Worm (Caenorhabditis elegans) whole organism, L3 larva: ENCODE measurements around the gene nlp-41.

Experiments used
- R02D3.7 ChIP-seq: fragments of 150-350 bp; optimal IDR thresholded peaks from 2 replicates; lab custom pipeline; 2014; ENCODE audit warnings: missing biosample characterization, missing genetic modification characterization
- ZK546.5 ChIP-seq: sonication (generic microtip); optimal IDR thresholded peaks from 2 replicates; lab custom pipeline; 2017; ENCODE audit warnings: missing biosample characterization, missing genetic modification characterization
- ama-1 ChIP-seq: fragments of 150-350 bp; optimal IDR thresholded peaks from 2 replicates; lab custom pipeline; 2018
- ceh-16 ChIP-seq: sonication (generic microtip); optimal IDR thresholded peaks from 2 replicates; lab custom pipeline; 2017; ENCODE audit warnings: missing biosample characterization, missing genetic modification characterization
- ceh-28 ChIP-seq: fragments of 150-350 bp; optimal IDR thresholded peaks from 2 replicates; lab custom pipeline; 2014; ENCODE audit warnings: missing biosample characterization, missing genetic modification reagents, missing genetic modification characterization
- ceh-82 ChIP-seq: fragments of 150-350 bp; optimal IDR thresholded peaks from 2 replicates; lab custom pipeline; 2014; ENCODE audit warnings: missing biosample characterization, missing genetic modification characterization
- daf-12 ChIP-seq: fragments of 150-350 bp; optimal IDR thresholded peaks from 2 replicates; lab custom pipeline; 2014; ENCODE audit warnings: missing biosample characterization, missing genetic modification reagents, missing genetic modification characterization
- egl-27 ChIP-seq: sonication (generic microtip); optimal IDR thresholded peaks from 4 replicates; lab custom pipeline; 2017; ENCODE audit warnings: missing biosample characterization, missing genetic modification reagents, missing genetic modification characterization
- egl-5 ChIP-seq: fragments of 150-350 bp; optimal IDR thresholded peaks from 2 replicates; lab custom pipeline; 2017; ENCODE audit warnings: missing biosample characterization, missing genetic modification reagents, missing genetic modification characterization, inconsistent platforms
- elt-2 ChIP-seq: sonication (generic microtip); optimal IDR thresholded peaks from 2 replicates; lab custom pipeline; 2016; ENCODE audit warnings: missing genetic modification reagents, mild to moderate bottlenecking, missing genetic modification characterization, missing compliant biosample characterization
- elt-3 ChIP-seq, 3 experiments: fragments of 150-350 bp in 1 of 3; sonication (generic microtip) in 2 of 3; optimal IDR thresholded peaks; 2 replicates in 2 of 3; 4 replicates in 1 of 3; lab custom pipeline; 2014 to 2017; ENCODE audit warnings: missing biosample characterization in 3 of 3, missing genetic modification characterization in 3 of 3
- eor-1 ChIP-seq, 2 experiments: fragments of 150-350 bp; optimal IDR thresholded peaks; 2 replicates each; lab custom pipeline; 2014 to 2018; ENCODE audit warnings: missing biosample characterization in 2 of 2, missing genetic modification characterization in 2 of 2
- fkh-10 ChIP-seq: sonication (generic microtip); optimal IDR thresholded peaks from 2 replicates; lab custom pipeline; 2017; ENCODE audit warnings: missing biosample characterization, missing genetic modification reagents, missing genetic modification characterization
- fkh-2 ChIP-seq: fragments of 150-350 bp; optimal IDR thresholded peaks from 2 replicates; lab custom pipeline; 2014; ENCODE audit warnings: missing biosample characterization, missing genetic modification reagents, missing genetic modification characterization
- fos-1 ChIP-seq: fragments of 150-350 bp; optimal IDR thresholded peaks from 2 replicates; lab custom pipeline; 2014; ENCODE audit warnings: missing biosample characterization, missing genetic modification characterization
- hmg-11 ChIP-seq: sonication (generic microtip); optimal IDR thresholded peaks from 2 replicates; lab custom pipeline; 2016; ENCODE audit warnings: missing genetic modification characterization, missing compliant biosample characterization
- jun-1 ChIP-seq: fragments of 150-350 bp; optimal IDR thresholded peaks from 2 replicates; lab custom pipeline; 2014; ENCODE audit warnings: missing biosample characterization, missing genetic modification reagents, missing genetic modification characterization
- lin-15B ChIP-seq: fragments of 150-350 bp; optimal IDR thresholded peaks from 2 replicates; lab custom pipeline; 2014; ENCODE audit warnings: missing biosample characterization, missing genetic modification characterization
- lin-39 ChIP-seq: fragments of 150-350 bp; optimal IDR thresholded peaks from 2 replicates; lab custom pipeline; 2018; ENCODE audit warnings: missing biosample characterization, missing genetic modification reagents, missing genetic modification characterization
- lsy-12 ChIP-seq: sonication (generic microtip); optimal IDR thresholded peaks from 2 replicates; lab custom pipeline; 2016; ENCODE audit warnings: mild to moderate bottlenecking, missing genetic modification characterization, missing compliant biosample characterization
- mdl-1 ChIP-seq: fragments of 150-350 bp; optimal IDR thresholded peaks from 2 replicates; lab custom pipeline; 2014; ENCODE audit warnings: missing biosample characterization, missing genetic modification characterization
- nfya-1 ChIP-seq: sonication (generic microtip); optimal IDR thresholded peaks from 2 replicates; lab custom pipeline; 2017; ENCODE audit warnings: missing genetic modification characterization, mild to moderate bottlenecking, missing compliant biosample characterization, antibody characterized with exemption, moderate library complexity; ENCODE audit not compliant: insufficient read depth
- nhr-11 ChIP-seq: fragments of 150-350 bp; optimal IDR thresholded peaks from 2 replicates; lab custom pipeline; 2014; ENCODE audit warnings: missing biosample characterization, missing genetic modification characterization
- nhr-12 ChIP-seq: fragments of 150-350 bp; optimal IDR thresholded peaks from 2 replicates; lab custom pipeline; 2014; ENCODE audit warnings: missing biosample characterization, missing genetic modification characterization
- nhr-23 ChIP-seq: fragments of 150-350 bp; optimal IDR thresholded peaks from 2 replicates; lab custom pipeline; 2014; ENCODE audit warnings: missing biosample characterization, missing genetic modification reagents, missing genetic modification characterization
- nhr-237 ChIP-seq: fragments of 150-350 bp; optimal IDR thresholded peaks from 2 replicates; lab custom pipeline; 2014; ENCODE audit warnings: missing biosample characterization, missing genetic modification characterization
- nhr-25 ChIP-seq: sonication (generic microtip); optimal IDR thresholded peaks from 2 replicates; lab custom pipeline; 2017; ENCODE audit warnings: missing biosample characterization, missing genetic modification characterization
- nhr-43 ChIP-seq: sonication (generic microtip); optimal IDR thresholded peaks from 2 replicates; lab custom pipeline; 2016; ENCODE audit warnings: mild to moderate bottlenecking, missing genetic modification characterization, missing compliant biosample characterization; ENCODE audit not compliant: poor library complexity, severe bottlenecking
- nhr-67 ChIP-seq: fragments of 150-350 bp; optimal IDR thresholded peaks from 2 replicates; lab custom pipeline; 2014; ENCODE audit warnings: missing biosample characterization, missing genetic modification characterization
- nhr-77 ChIP-seq: fragments of 150-350 bp; optimal IDR thresholded peaks from 2 replicates; lab custom pipeline; 2014; ENCODE audit warnings: missing biosample characterization, missing genetic modification characterization
- pha-4 ChIP-seq: fragments of 150-350 bp; optimal IDR thresholded peaks from 2 replicates; lab custom pipeline; 2014; ENCODE audit warnings: missing biosample characterization, missing genetic modification reagents, missing genetic modification characterization
- pqm-1 ChIP-seq: fragments of 150-350 bp; optimal IDR thresholded peaks from 2 replicates; lab custom pipeline; 2017; ENCODE audit warnings: missing biosample characterization, missing genetic modification characterization, inconsistent platforms
- skn-1 ChIP-seq: fragments of 150-350 bp; optimal IDR thresholded peaks from 2 replicates; lab custom pipeline; 2014; ENCODE audit warnings: missing biosample characterization, missing genetic modification characterization
- snpc-4 ChIP-seq: fragments of 150-350 bp; optimal IDR thresholded peaks from 2 replicates; lab custom pipeline; 2014; ENCODE audit warnings: missing biosample characterization, missing genetic modification characterization
- tbx-2 ChIP-seq: sonication (generic microtip); optimal IDR thresholded peaks from 2 replicates; lab custom pipeline; 2016; ENCODE audit warnings: mild to moderate bottlenecking, missing genetic modification characterization, missing compliant biosample characterization
- unc-39 ChIP-seq: sonication (generic microtip); optimal IDR thresholded peaks from 4 replicates; lab custom pipeline; 2017; ENCODE audit warnings: missing biosample characterization, missing genetic modification characterization
- zag-1 ChIP-seq: fragments of 150-350 bp; optimal IDR thresholded peaks from 2 replicates; lab custom pipeline; 2014; ENCODE audit warnings: missing biosample characterization, missing genetic modification characterization
- ztf-4 ChIP-seq: fragments of 150-350 bp; optimal IDR thresholded peaks from 2 replicates; lab custom pipeline; 2014; ENCODE audit warnings: missing biosample characterization, missing genetic modification characterization

The nlp-41 gene

ce11 chrII:14534000-14534399, 16.7 kb upstream of the nlp-41 start, which contains the start of gene C04H5.1:
Gene C04H5.1, plus strand, starts transcription at chrII:14534300.
- TF ChIP-seq lin-39 (no peak), ama-1 (lab: Kevin White, UChicago) (no peak), daf-12 (tag; lab: Kevin White, UChicago) (no peak), pha-4 (no peak), zag-1 (no peak), nfya-1 (no peak)

DNA sequence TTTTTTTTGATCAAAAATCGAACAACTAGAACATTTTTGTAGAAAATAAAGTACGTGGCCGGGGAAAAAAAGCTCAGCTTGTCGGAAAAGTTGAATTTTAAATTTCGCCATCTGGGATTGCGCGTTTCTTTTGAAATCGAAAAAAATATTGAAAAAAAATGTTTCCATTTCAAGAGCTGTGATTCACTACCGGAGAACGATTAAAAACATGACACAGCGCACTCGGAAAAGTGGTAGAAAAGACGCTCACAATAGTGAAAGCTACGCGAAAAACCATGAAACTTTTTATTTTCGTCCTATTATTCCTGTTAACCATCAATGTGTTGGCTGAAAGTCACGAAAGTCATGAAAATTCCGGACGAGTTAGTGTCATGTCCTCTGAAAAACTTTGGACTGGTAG, 13.0 kb upstream of the nlp-41 start, which contains the start of the genes clec-147 and C04H5.7:
Gene clec-147, minus strand, starts transcription at position 101 of the 400 bp plus-strand sequence.
Gene C04H5.7, plus strand, starts transcription at position 219 of the 400 bp plus-strand sequence.
- TF ChIP-seq ztf-4 = no peak
- TF ChIP-seq fkh-2 (tag; lab: Kevin White, UChicago) = no peak
- no peak for TF ChIP-seq eor-1 (tag; optimal IDR thresholded peaks at IDR 0.05; lab: Kevin White, UChicago)
- TF ChIP-seq pqm-1 (tag; lab: Kevin White, UChicago) = no peak

DNA sequence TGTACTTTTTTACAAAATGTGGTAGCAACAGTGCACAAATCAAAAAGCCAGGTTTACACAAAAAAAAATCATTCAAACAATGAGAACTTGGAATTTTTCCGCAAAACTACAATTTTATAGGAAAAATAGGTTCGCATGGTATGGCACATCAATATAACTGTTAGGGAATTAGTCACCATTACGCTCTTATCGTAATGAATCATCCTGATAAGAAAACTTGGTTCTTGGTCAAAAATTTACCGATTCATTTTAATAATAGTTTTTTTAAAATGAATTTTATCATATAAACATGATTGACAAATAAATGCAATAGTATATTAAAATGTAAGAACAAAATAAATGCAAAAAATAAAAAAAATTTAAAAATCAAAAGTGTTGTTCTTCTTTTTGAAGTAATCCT, 10.2 kb upstream of the nlp-41 start:
- TF ChIP-seq ama-1 (lab: Kevin White, UChicago) = no peak
- TF ChIP-seq pqm-1 (tag; lab: Kevin White, UChicago) = peak; percentile 66
- TF ChIP-seq egl-5 (tag; lab: Kevin White, UChicago) = no peak
- peak; percentile 59 for TF ChIP-seq elt-2
- TF ChIP-seq, all 47 proteins: peak for 2

- no peak for TF ChIP-seq ceh-16 (tag; lab: Kevin White, UChicago)
- no peak for TF ChIP-seq nhr-67 (tag; lab: Kevin White, UChicago)
- no peak for TF ChIP-seq hmg-11 (tag; lab: Kevin White, UChicago)
- TF ChIP-seq unc-39 (tag; lab: Kevin White, UChicago) = no peak
- no peak for TF ChIP-seq skn-1
- no peak for TF ChIP-seq nhr-237 (tag; lab: Kevin White, UChicago)
- no peak for TF ChIP-seq ceh-28 (tag; lab: Kevin White, UChicago)
- TF ChIP-seq nhr-43 (tag; lab: Kevin White, UChicago) = no peak
- TF ChIP-seq fkh-10 (GFP tag; lab: Kevin White, UChicago) = no peak
- TF ChIP-seq nfya-1 = no peak
- TF ChIP-seq nhr-77 (tag; lab: Kevin White, UChicago) = no peak
- no peak for TF ChIP-seq elt-3 (tag; optimal IDR thresholded peaks at IDR 0.05; lab: Kevin White, UChicago)
- no peak for TF ChIP-seq daf-12 (tag; lab: Kevin White, UChicago)
- no peak for TF ChIP-seq lsy-12 (tag; lab: Kevin White, UChicago)
- TF ChIP-seq nhr-11 = no peak
- no peak for TF ChIP-seq nhr-12
- TF ChIP-seq fos-1 (tag; lab: Kevin White, UChicago) = no peak
These were observed 2.0 kb upstream of the nlp-41 start, which contains the start of gene gcy-29 for ce11 chrII:14548691-14549090. Gene gcy-29, minus strand, starts transcription at chrII:14548791.

DNA sequence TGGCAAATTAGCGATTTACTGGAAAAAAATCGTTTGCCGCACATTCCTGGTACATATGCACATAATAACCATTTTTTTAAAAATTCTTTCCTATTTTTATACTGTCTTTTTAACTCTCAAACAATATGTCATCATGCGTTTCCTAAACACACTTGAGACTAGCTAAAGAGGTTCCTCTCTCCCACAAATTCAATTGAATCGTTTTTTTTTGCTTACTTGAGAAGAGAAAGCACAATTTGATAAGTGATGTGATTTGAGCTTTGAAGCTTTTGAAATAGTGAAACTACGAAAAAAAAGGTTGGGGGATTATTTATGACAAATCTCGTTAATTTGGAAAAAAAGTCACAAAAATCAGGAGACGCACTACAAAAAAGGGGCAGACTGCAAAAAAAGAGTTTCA, 4.3 kb downstream of the nlp-41 start:
- TF ChIP-seq fkh-10 (GFP tag; lab: Kevin White, UChicago) (peak; percentile 51), nhr-25 (no peak)

ce11 chrII:14561549-14562115, 10.9 kb downstream of the nlp-41 start, which contains the start of gene mog-4:
Gene mog-4, minus strand, starts transcription at chrII:14561599.
- peak; percentile 97 for TF ChIP-seq lsy-12 (tag; lab: Kevin White, UChicago)
- TF ChIP-seq egl-5 (tag; lab: Kevin White, UChicago) = peak; percentile 76
- TF ChIP-seq R02D3.7 (tag; lab: Kevin White, UChicago) = peak; percentile 79
- peak; percentile 42 for TF ChIP-seq ZK546.5 (tag; lab: Kevin White, UChicago)
- TF ChIP-seq jun-1 (tag; lab: Kevin White, UChicago) = peak; percentile 80
- peak; percentile 75 for TF ChIP-seq ceh-28 (tag; lab: Kevin White, UChicago)
- peak; percentile 58 for TF ChIP-seq snpc-4 (tag; lab: Kevin White, UChicago)
- peak; percentile 17 for TF ChIP-seq fkh-10 (GFP tag; lab: Kevin White, UChicago)
- peak; percentile 32 for TF ChIP-seq ceh-82
- TF ChIP-seq hmg-11 (tag; lab: Kevin White, UChicago) = peak; percentile 86
- TF ChIP-seq nhr-25 = peak; percentile 49
- peak; percentile 68 for TF ChIP-seq pqm-1 (tag; lab: Kevin White, UChicago)
- peak; percentile 83 for TF ChIP-seq pha-4
- TF ChIP-seq tbx-2 (tag; lab: Kevin White, UChicago) = peak; percentile 92
- TF ChIP-seq nhr-77 (tag; lab: Kevin White, UChicago) = peak; percentile 90
- TF ChIP-seq nhr-43 (tag; lab: Kevin White, UChicago) = peak; percentile 98
- TF ChIP-seq elt-2 = peak; percentile 81
- peak; percentile 1 for TF ChIP-seq mdl-1
- TF ChIP-seq nfya-1 = peak; percentile 89
- peak; percentile 79 for TF ChIP-seq nhr-11
- peak; percentile 80 for TF ChIP-seq skn-1
- peak; percentile 93 for TF ChIP-seq nhr-23 (tag; lab: Kevin White, UChicago)
- TF ChIP-seq lin-15B = peak; percentile 87
- TF ChIP-seq egl-27 (tag; lab: Kevin White, UChicago) = peak; percentile 31
